Fruit fly (Drosophila melanogaster): Measurements from ENCODE around the gene Gr22e.

Gene Gr22e

DNA sequence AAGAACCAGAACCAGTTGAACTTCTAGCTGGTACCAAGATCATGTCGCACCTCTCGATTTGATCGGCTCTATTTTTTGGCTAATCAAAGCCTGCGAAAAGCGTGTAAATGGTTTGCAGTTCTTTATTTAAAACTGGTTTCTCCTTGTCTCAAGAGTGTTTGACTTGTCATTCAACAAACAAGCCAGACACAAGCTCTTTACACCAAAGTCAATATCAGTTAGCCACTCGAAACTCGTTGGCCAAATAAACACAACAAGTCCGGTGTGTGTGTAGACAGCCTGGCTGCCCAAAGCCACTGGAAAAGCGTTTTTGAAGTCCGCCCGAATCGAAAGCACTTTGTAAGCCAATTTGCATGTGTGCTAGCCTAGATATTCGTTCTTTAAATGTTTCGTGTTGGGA lies 43.8 kb upstream of the Gr22e start (continued):
- TF ChIP-seq nmo (GFP tag; optimal IDR thresholded peaks at IDR 0.05) (no peak), CG10209 (GFP tag; optimal IDR thresholded peaks at IDR 0.05) (peak; percentile 16), Fer2 (tag; optimal IDR thresholded peaks at IDR 0.05) (no peak), ATbp (GFP tag; optimal IDR thresholded peaks at IDR 0.05) (peak; percentile 52), CG17912 (GFP tag; optimal IDR thresholded peaks at IDR 0.05) (no peak), amos (GFP tag; IDR thresholded peaks at IDR 0.05; ENCODE audit: partially characterized antibody) (no peak), danr (GFP tag; IDR thresholded peaks at IDR 0.05) (no peak), chif (GFP tag; optimal IDR thresholded peaks at IDR 0.05) (no peak), kay (GFP tag; optimal IDR thresholded peaks at IDR 0.05) (no peak), tna (GFP tag; IDR thresholded peaks at IDR 0.05; ENCODE audit: partially characterized antibody) (no peak), Nf-YB (GFP tag; optimal IDR thresholded peaks at IDR 0.05) (no peak), CG13624 (GFP tag; optimal IDR thresholded peaks at IDR 0.05) (no peak), kah (GFP tag; optimal IDR thresholded peaks at IDR 0.05) (no peak), row (GFP tag; IDR thresholded peaks at IDR 0.05) (no peak), grau (tag; optimal IDR thresholded peaks at IDR 0.05) (no peak), slp2 (GFP tag; optimal IDR thresholded peaks at IDR 0.05) (no peak), Hmr (GFP tag; optimal IDR thresholded peaks at IDR 0.05) (peak; percentile 8), Asciz (GFP tag; optimal IDR thresholded peaks at IDR 0.05) (no peak), Bgb (GFP tag; IDR thresholded peaks at IDR 0.05; ENCODE audit: partially characterized antibody) (no peak), Tbp (GFP tag; optimal IDR thresholded peaks at IDR 0.05) (no peak), fd64A (GFP tag; optimal IDR thresholded peaks at IDR 0.05) (no peak), ftz-f1 (GFP tag; optimal IDR thresholded peaks at IDR 0.05) (no peak), CG13296 (GFP tag; optimal IDR thresholded peaks at IDR 0.05) (peak; percentile 19), CG18599 (GFP tag; optimal IDR thresholded peaks at IDR 0.05) (no peak), zfh2 (GFP tag; optimal IDR thresholded peaks at IDR 0.05) (no peak), Hey (tag; optimal IDR thresholded peaks at IDR 0.05) (no peak), dpn (GFP tag; optimal IDR thresholded peaks at IDR 0.05) (no peak), CG4360 (GFP tag; IDR thresholded peaks at IDR 0.05) (no peak), Ptx1 (GFP tag; IDR thresholded peaks at IDR 0.05) (no peak), org-1 (GFP tag; optimal IDR thresholded peaks at IDR 0.05) (no peak), gcm2 (GFP tag; optimal IDR thresholded peaks at IDR 0.05) (no peak), CG10654 (GFP tag; optimal IDR thresholded peaks at IDR 0.05) (no peak), bab2 (GFP tag; optimal IDR thresholded peaks at IDR 0.05) (no peak), fru (optimal IDR thresholded peaks at IDR 0.05) (no peak), CG12391 (tag; optimal IDR thresholded peaks at IDR 0.05) (no peak), CG12104 (GFP tag; optimal IDR thresholded peaks at IDR 0.05) (no peak), lilli (GFP tag; optimal IDR thresholded peaks at IDR 0.05) (no peak), CG8089 (GFP tag; optimal IDR thresholded peaks at IDR 0.05) (no peak), CG3281 (GFP tag; optimal IDR thresholded peaks at IDR 0.05) (no peak), CG11696 (GFP tag; IDR thresholded peaks at IDR 0.05) (0 out of 2 replicates have a peak, but pooled peaks have one; percentile 46), Hr3 (GFP tag; optimal IDR thresholded peaks at IDR 0.05) (no peak), Ets97D (GFP tag; optimal IDR thresholded peaks at IDR 0.05) (no peak), chn (GFP tag; optimal IDR thresholded peaks at IDR 0.05) (no peak), CG6813 (GFP tag; optimal IDR thresholded peaks at IDR 0.05) (no peak), Dad (GFP tag; optimal IDR thresholded peaks at IDR 0.05) (no peak), CG9437 (GFP tag; optimal IDR thresholded peaks at IDR 0.05) (no peak), chinmo (GFP tag; IDR thresholded peaks at IDR 0.05; ENCODE audit: partially characterized antibody) (0 out of 4 replicates have a peak, but pooled peaks have one; percentile 5), Awh (GFP tag; IDR thresholded peaks at IDR 0.05) (peak; percentile 55; the same call in 1 of the 2 replicates), dimm (GFP tag; IDR thresholded peaks at IDR 0.05) (no peak), Pdp1 (GFP tag; optimal IDR thresholded peaks at IDR 0.05) (no peak), ken (GFP tag; IDR thresholded peaks at IDR 0.05) (no peak), CG18619 (GFP tag; optimal IDR thresholded peaks at IDR 0.05) (no peak)

All from whole organism, embryonic.